Fruit fly (Drosophila melanogaster): ENCODE measurements around the gene CG16986.

CG16986 gene

dm6 chr3L:2589167-2589910 is 10.8 kb upstream of the CG16986 start, which contains the start of gene dos (continued):
- peak; percentile 29 for TF ChIP-seq CG18764 (GFP tag; optimal IDR thresholded peaks at IDR 0.05)
- TF ChIP-seq CG12299 (tag; optimal IDR thresholded peaks at IDR 0.05): peak; percentile 3
- peak; percentile 87 for TF ChIP-seq CG12659 (GFP tag; optimal IDR thresholded peaks at IDR 0.05)
- peak; percentile 5 for TF ChIP-seq Six4 (GFP tag; optimal IDR thresholded peaks at IDR 0.05)
- TF ChIP-seq Rx (GFP tag; IDR thresholded peaks at IDR 0.05): no peak
- no peak for TF ChIP-seq bowl (GFP tag; IDR thresholded peaks at IDR 0.05)
- TF ChIP-seq Optix (GFP tag; IDR thresholded peaks at IDR 0.05): 0 out of 3 replicates have a peak, but pooled peaks have one; percentile 31
- no peak for TF ChIP-seq jing (GFP tag; optimal IDR thresholded peaks at IDR 0.05)
- peak; percentile 80 for TF ChIP-seq amos (GFP tag; IDR thresholded peaks at IDR 0.05; ENCODE audit: partially characterized antibody)
- TF ChIP-seq CG34224 (GFP tag; IDR thresholded peaks at IDR 0.05; ENCODE audit: partially characterized antibody): peak; percentile 88

DNA sequence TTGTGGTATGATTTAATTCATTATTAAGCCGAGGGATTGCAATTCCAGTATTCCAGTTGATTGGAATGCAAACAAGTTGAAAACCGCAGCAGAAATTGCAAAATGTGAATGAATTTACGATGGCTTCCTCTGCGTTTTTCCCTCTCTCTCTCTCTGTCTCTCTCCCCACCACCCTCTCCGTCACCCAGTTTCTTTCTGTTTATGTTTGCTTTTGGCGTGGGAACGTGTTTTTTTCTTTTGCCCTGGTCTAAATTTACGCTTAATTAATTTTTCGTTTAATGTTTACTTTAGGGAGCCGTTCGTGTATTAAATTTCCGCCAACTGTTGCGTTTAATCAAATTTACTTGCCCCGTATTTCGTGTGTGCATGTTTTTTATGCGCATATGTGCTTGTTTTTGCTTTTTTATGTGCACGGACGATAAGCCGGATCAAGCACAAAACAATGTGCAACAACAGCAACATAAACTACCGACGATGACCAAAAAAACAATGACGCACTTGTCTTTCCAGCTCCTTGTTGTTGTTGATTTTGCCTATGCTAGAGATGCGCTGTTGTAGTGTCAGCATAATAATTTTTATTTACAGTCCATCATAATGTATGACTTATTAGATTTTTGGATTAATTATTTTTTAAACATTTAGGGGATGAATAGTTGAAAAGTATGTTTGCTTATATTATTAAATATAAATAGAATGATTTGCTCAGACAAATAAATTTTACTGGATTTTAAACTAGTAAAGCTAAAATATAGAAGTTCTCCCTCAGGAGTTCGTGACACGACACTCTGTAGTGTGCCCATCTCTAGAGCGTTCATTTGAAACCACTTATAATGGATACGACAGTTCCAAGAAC is 10.0 kb upstream of the CG16986 start:
- TF ChIP-seq Dip2 (GFP tag; IDR thresholded peaks at IDR 0.05) (no peak), CG18619 (GFP tag; optimal IDR thresholded peaks at IDR 0.05) (peak; percentile 74), kah (GFP tag; optimal IDR thresholded peaks at IDR 0.05) (no peak), CG12769 (tag; optimal IDR thresholded peaks at IDR 0.05) (peak; percentile 17), stc (GFP tag; IDR thresholded peaks at IDR 0.05) (0 out of 2 replicates have a peak, but pooled peaks have one; percentile 10), chinmo (GFP tag; IDR thresholded peaks at IDR 0.05; ENCODE audit: partially characterized antibody) (0 out of 4 replicates have a peak, but pooled peaks have one; percentile 56), ranshi (GFP tag; IDR thresholded peaks at IDR 0.05) (peak; percentile 74), Poxn (GFP tag; IDR thresholded peaks at IDR 0.05) (0 out of 2 replicates have a peak, but pooled peaks have one; percentile 17), CG4617 (GFP tag; optimal IDR thresholded peaks at IDR 0.05; ENCODE audit: borderline replicate concordance) (peak; percentile 14), gsb (GFP tag; IDR thresholded peaks at IDR 0.05) (peak; percentile 32; the same call in 1 of the 2 replicates), Med (GFP tag) (peak; percentile 45), Dref (GFP tag; IDR thresholded peaks at IDR 0.05) (no peak), croc (GFP tag; conservative IDR thresholded peaks at IDR 0.05) (peak; percentile 51), zen (tag; optimal IDR thresholded peaks at IDR 0.05) (peak; percentile 75), CG13424 (tag; optimal IDR thresholded peaks at IDR 0.05) (peak; percentile 88), tin (GFP tag; optimal IDR thresholded peaks at IDR 0.05) (peak; percentile 67), HLH3B (GFP tag; IDR thresholded peaks at IDR 0.05) (peak; percentile 81), CG7745 (tag; optimal IDR thresholded peaks at IDR 0.05) (peak; percentile 85), rib (GFP tag; IDR thresholded peaks at IDR 0.05) (peak; percentile 25; the same call in 1 of the 2 replicates), HLH54F (GFP tag; optimal IDR thresholded peaks at IDR 0.05) (peak; percentile 42), sr (GFP tag; IDR thresholded peaks at IDR 0.05) (peak; percentile 62; the same call in 2 of the 3 replicates), Sry-δ (GFP tag; optimal IDR thresholded peaks at IDR 0.05) (peak; percentile 61), nau (GFP tag; optimal IDR thresholded peaks at IDR 0.05) (peak; percentile 51), CG10979 (tag; optimal IDR thresholded peaks at IDR 0.05) (peak; percentile 76), vnd (GFP tag; IDR thresholded peaks at IDR 0.05; ENCODE audit: partially characterized antibody) (peak; percentile 48; the same call in 2 of the 3 replicates), row (GFP tag; IDR thresholded peaks at IDR 0.05) (peak; percentile 93), cad (GFP tag; optimal IDR thresholded peaks at IDR 0.05) (no peak), CG34376 (GFP tag; optimal IDR thresholded peaks at IDR 0.05) (peak; percentile 60), Fer1 (GFP tag; optimal IDR thresholded peaks at IDR 0.05) (peak; percentile 77), Fer2 (tag; optimal IDR thresholded peaks at IDR 0.05) (peak; percentile 64), da (GFP tag; optimal IDR thresholded peaks at IDR 0.05) (no peak), ttk (GFP tag; IDR thresholded peaks at IDR 0.05) (peak; percentile 38; the same call in 1 of the 2 replicates), MESR4 (GFP tag; optimal IDR thresholded peaks at IDR 0.05) (no peak), Dll (GFP tag; IDR thresholded peaks at IDR 0.05; ENCODE audit: partially characterized antibody) (peak; percentile 84), eve (GFP tag; optimal IDR thresholded peaks at IDR 0.05) (no peak)

Data from whole organism, embryonic.